Worm (Caenorhabditis elegans) whole organism, early embryonic: ENCODE results near the gene slc-17.3.

ENCODE experiments used
- ama-1 ChIP-seq: fragments of 150-350 bp; optimal IDR thresholded peaks from 2 replicates; lab custom pipeline; 2014
- hnd-1 ChIP-seq: sonication (generic microtip); optimal IDR thresholded peaks from 2 replicates; lab custom pipeline; 2016; ENCODE audit warnings: missing genetic modification characterization, missing compliant biosample characterization
- tbx-11 ChIP-seq: fragments of 200-800 bp; sonication (Bioruptor generic); IDR thresholded peaks from 2 replicates; pipeline ENCODE4 v1.3.6; 2022; ENCODE audit warnings: missing genetic modification characterization, missing compliant biosample characterization

ce11 chrIII:7882900-7883299 is 17.8 kb upstream of the slc-17.3 start, which contains the start of gene ZK688.9:
- TF ChIP-seq ama-1 (lab: Kevin White, UChicago) (no peak), tbx-11 (GFP tag; lab: Robert Waterston, UW) (no peak), hnd-1 (tag; lab: Kevin White, UChicago) (no peak)
